Fruit fly (Drosophila melanogaster): ENCODE data around the gene t-cup.

Gene t-cup

DNA sequence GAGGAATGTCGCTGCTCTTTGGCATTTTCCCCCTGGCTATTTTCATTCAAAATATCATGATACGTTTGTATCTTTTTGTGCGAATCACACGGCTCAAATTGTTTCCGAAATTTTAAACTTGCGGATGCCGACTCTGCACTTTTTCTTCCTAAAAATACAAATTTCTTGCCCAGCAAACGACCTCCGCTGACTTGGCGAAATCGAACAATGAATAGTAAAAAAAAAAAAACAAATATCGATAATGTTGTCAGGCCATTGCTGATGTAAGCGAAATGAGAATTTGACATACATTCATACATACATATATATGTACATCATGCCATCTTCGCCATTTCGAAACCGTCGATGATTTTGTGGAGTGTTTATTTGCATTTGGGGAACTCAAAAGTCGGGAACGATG, 17.1 kb downstream of the t-cup start:
- TF ChIP-seq h (optimal IDR thresholded peaks at IDR 0.05) (no peak), insv (optimal IDR thresholded peaks at IDR 0.05) (no peak), psq (optimal IDR thresholded peaks at IDR 0.05) (no peak), Sin3A (optimal IDR thresholded peaks at IDR 0.05) (no peak), Myc (optimal IDR thresholded peaks at IDR 0.05) (no peak), ttk (optimal IDR thresholded peaks at IDR 0.05) (no peak)

DNA sequence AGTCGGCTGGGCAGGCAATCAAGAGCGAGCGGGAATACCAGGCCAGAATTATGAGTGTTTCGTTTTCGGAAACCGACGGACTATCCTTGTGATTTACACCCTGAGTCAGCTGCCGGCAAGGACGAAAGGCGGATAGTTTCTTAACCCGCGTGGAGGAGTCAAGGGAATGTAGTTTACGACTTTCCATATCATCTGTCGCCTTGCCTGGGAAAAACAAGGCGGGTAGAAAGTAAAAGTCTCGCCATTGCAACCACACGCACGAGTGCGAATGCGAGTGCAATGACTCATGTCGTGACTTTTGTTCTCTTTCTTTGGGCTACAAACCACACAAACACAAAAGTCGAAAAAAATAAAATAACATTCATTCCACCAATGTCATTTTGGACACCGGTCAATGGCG, 18.6 kb downstream of the t-cup start:
- TF ChIP-seq psq (optimal IDR thresholded peaks at IDR 0.05) (no peak), insv (optimal IDR thresholded peaks at IDR 0.05) (no peak), Sin3A (optimal IDR thresholded peaks at IDR 0.05) (no peak)

DNA sequence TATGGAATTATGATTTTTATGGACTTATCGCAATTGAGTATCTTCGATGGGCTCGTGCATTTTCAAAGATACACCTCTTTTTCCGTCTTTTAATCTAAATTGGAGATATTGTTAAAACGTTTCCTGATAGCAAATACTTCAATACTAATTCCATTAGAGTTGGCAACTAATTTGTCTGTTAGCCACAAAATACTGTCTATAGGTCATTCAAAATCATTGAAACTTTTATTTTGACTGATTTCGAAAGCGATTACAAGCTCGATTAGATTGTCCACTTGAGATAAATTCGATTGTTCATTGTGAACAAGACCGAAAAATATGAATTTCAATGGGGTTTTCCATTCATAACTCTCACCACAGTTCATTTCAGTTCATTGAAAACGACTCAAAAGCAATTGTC, 21.0 kb downstream of the t-cup start:
- no peak for TF ChIP-seq h (optimal IDR thresholded peaks at IDR 0.05)
- no peak for TF ChIP-seq insv (optimal IDR thresholded peaks at IDR 0.05)
- no peak for TF ChIP-seq ttk (optimal IDR thresholded peaks at IDR 0.05)
- no peak for TF ChIP-seq Sin3A (optimal IDR thresholded peaks at IDR 0.05)
- no peak for TF ChIP-seq Myc (optimal IDR thresholded peaks at IDR 0.05)
- no peak for TF ChIP-seq psq (optimal IDR thresholded peaks at IDR 0.05)

DNA sequence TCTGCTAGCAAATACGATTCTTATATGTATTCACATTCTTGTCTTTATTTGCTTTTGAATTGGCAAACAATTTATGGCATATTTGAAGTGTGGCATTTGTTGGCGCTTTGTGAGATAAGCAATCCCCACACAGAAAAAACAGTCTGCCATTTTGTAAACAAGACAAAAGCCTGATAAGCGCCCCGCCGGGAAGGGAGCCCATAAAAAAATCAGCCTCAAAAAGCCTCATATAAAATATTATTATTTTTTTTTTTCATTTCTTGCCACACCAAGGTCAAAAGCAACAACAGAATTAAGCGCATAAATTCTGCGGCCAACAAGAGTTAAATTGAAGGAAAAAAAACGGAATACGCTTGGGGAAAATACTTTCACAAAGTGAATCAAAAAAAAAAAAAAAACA, 21.8 kb downstream of the t-cup start:
- TF ChIP-seq h (optimal IDR thresholded peaks at IDR 0.05), result no peak
- no peak for TF ChIP-seq Myc (optimal IDR thresholded peaks at IDR 0.05)
- TF ChIP-seq ttk (optimal IDR thresholded peaks at IDR 0.05), result no peak
- TF ChIP-seq insv (optimal IDR thresholded peaks at IDR 0.05), result no peak
- no peak for TF ChIP-seq psq (optimal IDR thresholded peaks at IDR 0.05)
- no peak for TF ChIP-seq Sin3A (optimal IDR thresholded peaks at IDR 0.05)

DNA sequence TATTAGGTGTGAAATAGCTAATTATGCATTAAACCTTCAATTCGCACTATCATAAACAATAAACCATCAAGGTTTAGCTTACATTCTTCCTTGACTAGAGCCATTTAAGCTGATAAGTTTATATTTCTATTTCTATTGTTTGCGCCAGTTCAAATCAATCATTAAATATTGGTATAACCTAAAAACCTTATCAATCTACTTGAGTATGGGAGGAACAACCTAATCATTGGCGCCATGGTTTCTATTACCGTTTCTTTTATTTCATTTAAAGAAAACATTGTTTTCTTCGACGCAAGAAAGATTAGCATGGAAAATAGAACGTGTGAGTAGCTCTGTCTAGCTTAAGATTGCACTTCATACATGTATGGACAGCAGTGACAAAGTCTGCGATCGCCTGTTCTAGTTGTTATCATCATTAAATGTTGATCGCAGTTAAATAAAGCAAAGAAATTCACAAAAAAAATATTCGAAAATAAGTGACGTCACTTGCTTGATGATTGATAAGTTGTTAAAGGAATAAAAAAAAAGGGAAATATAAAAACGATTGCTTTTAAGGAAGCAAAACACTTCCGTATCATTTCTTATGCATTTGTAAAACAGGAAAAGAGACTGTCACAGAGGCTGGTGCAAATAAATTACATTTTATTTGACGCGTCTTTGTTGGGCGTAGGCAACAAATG, 22.8 kb downstream of the t-cup start:
- no peak for TF ChIP-seq Myc (optimal IDR thresholded peaks at IDR 0.05)
- no peak for TF ChIP-seq insv (optimal IDR thresholded peaks at IDR 0.05)
- no peak for TF ChIP-seq Sin3A (optimal IDR thresholded peaks at IDR 0.05)
- TF ChIP-seq h (optimal IDR thresholded peaks at IDR 0.05), result no peak
- no peak for TF ChIP-seq ttk (optimal IDR thresholded peaks at IDR 0.05)
- no peak for TF ChIP-seq psq (optimal IDR thresholded peaks at IDR 0.05)

DNA sequence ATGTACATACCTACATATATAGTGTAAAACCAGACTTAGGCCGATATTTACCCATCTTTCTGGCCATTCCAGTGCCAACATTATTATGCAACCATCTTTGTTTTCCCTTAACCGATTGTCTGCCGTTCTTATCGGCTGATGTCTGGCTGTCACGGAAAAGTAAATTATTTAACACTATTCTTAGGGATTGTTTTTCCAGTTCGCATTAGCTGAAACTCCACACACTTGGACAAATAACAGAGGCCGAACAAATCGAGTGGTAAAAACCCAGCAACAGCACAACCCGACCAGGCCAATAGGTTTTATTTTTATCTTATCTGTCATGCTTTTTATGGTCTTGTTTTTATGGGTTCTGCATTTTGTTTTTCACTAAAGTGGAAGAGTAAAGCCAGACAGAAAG, 23.6 kb downstream of the t-cup start:
- no peak for TF ChIP-seq psq (optimal IDR thresholded peaks at IDR 0.05)
- TF ChIP-seq Sin3A (optimal IDR thresholded peaks at IDR 0.05), result no peak
- no peak for TF ChIP-seq ttk (optimal IDR thresholded peaks at IDR 0.05)
- no peak for TF ChIP-seq insv (optimal IDR thresholded peaks at IDR 0.05)
- no peak for TF ChIP-seq h (optimal IDR thresholded peaks at IDR 0.05)
- TF ChIP-seq Myc (optimal IDR thresholded peaks at IDR 0.05), result no peak

DNA sequence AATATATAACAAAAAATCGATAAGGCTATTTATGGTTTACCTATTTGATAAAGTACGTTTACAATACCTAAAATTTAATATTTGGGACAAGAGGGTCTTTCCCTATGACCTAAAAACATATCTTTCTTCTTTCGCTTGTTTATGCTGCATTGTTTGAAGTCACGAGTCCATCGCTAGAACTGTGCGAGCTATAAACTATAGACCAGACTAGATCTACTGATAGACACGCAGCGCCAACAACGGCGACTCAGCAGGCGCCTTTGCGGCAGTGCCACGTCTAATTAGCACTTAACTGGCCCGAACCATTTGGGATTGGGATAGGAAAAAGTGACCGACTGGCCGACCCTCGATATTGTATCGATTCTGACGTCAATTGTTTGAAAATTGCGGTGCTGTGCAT, 24.1 kb downstream of the t-cup start:
- TF ChIP-seq Myc (optimal IDR thresholded peaks at IDR 0.05) (no peak), Sin3A (optimal IDR thresholded peaks at IDR 0.05) (no peak), psq (optimal IDR thresholded peaks at IDR 0.05) (no peak)

DNA sequence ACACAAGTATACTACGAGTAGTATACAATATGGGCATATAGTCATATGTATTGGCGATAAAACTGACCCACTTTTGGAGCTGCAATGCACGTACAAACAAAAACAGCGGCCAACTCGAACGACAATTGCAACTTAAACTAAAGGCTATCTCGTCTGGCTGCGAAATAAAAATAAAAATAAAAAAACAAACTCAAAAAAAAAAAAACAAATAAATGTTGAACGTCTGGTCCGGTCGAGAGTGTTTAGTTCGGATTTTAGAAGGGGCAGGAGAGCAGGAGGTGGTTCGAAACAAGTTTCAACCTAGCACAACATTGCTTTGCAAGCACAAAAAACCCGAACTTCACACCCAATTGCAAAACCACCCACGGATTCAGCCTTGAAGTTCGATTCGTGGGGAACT, 25.2 kb downstream of the t-cup start:
- TF ChIP-seq psq (optimal IDR thresholded peaks at IDR 0.05) (no peak), ttk (optimal IDR thresholded peaks at IDR 0.05) (no peak), Sin3A (optimal IDR thresholded peaks at IDR 0.05) (no peak), h (optimal IDR thresholded peaks at IDR 0.05) (no peak)

DNA sequence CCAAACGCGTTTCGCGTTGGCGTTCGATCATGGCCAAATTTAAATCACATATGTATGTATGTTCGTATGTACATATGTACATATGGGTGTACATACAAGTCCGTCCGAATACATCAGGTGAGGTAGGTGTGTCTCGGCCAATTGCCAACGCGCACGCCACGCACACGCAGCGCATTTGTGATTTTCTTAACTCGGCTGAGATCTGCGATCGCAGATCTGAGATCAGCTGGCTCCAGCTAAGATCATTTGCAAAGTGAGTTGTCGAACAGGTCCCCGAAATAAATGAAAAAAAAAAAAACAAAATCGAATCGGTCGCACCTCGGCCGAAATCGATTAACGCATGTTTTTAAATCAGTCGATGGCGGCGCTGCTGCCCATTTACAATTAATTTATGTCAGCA, 27.9 kb downstream of the t-cup start:
- TF ChIP-seq Myc (optimal IDR thresholded peaks at IDR 0.05) (no peak), insv (optimal IDR thresholded peaks at IDR 0.05) (no peak), psq (optimal IDR thresholded peaks at IDR 0.05) (no peak), Sin3A (optimal IDR thresholded peaks at IDR 0.05) (no peak), h (optimal IDR thresholded peaks at IDR 0.05) (no peak), ttk (optimal IDR thresholded peaks at IDR 0.05) (no peak)

DNA sequence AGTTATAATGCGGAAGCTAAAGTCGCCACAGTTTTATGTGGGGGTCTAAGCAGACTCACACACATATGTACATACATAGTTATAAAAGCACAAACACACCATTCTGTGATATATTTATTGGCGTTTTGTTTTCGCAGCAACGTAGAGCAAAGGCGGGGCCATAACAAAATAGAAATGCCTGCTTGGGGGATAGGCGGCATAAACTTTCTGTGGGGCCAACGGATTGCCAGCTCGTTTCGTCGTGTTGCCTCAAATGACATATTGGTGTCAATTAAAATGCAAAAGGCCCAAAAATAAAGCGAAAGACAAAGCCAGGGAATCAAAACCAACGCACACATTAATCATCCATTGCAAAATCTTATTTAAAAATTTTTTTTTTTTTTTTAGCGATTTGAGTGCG, 28.3 kb downstream of the t-cup start:
- TF ChIP-seq h (optimal IDR thresholded peaks at IDR 0.05), result no peak
- TF ChIP-seq Myc (optimal IDR thresholded peaks at IDR 0.05), result no peak
- no peak for TF ChIP-seq ttk (optimal IDR thresholded peaks at IDR 0.05)
- TF ChIP-seq psq (optimal IDR thresholded peaks at IDR 0.05), result no peak
- no peak for TF ChIP-seq Sin3A (optimal IDR thresholded peaks at IDR 0.05)
- no peak for TF ChIP-seq insv (optimal IDR thresholded peaks at IDR 0.05)

DNA sequence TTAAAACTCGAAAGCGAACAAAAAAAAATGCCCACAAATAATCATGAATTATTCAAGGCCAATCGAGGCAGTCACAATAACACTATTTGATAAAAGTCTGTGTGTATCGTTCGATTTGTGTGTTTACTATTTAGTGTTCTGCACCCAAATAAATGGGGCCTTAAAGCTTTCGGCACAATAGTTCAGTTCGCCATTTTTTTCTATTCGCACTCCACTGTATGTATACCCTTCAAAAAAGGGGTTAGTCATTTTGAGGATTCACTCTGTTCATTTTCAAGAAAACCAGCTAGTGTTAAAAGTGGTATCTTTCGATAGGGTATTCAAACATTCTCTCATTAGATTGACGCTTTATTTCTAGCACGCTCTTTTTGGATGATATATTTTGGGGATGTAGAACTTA, 29.5 kb downstream of the t-cup start:
- no peak for TF ChIP-seq Myc (optimal IDR thresholded peaks at IDR 0.05)

DNA sequence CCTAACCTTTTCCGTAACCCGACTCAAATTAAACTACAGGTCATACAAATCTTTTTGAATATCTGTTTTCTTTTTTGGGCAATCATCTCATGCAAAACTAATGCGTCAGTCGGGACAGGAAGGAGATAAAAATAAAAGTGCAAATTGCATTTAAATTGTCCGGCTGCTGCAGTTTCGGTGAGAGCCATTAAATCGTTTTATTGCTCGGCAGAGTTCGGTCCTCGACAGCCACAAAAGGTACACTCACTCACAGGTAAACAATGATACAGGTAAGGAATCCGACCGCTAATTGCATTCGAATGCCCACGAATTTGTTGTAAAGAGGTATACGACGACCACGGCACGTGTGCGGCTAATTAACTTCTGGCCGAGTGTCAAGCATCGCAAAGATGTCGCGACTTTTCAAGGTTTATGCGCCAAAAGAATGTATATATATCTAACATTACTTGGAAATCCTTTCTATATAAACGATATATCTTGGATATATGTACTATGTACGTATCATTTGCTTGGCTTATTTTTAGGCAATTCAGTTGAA, 30.6 kb downstream of the t-cup start:
- no peak for TF ChIP-seq Sin3A (optimal IDR thresholded peaks at IDR 0.05)
- TF ChIP-seq insv (optimal IDR thresholded peaks at IDR 0.05), result no peak
- no peak for TF ChIP-seq psq (optimal IDR thresholded peaks at IDR 0.05)
- TF ChIP-seq h (optimal IDR thresholded peaks at IDR 0.05), result no peak
- no peak for TF ChIP-seq ttk (optimal IDR thresholded peaks at IDR 0.05)
- no peak for TF ChIP-seq Myc (optimal IDR thresholded peaks at IDR 0.05)

DNA sequence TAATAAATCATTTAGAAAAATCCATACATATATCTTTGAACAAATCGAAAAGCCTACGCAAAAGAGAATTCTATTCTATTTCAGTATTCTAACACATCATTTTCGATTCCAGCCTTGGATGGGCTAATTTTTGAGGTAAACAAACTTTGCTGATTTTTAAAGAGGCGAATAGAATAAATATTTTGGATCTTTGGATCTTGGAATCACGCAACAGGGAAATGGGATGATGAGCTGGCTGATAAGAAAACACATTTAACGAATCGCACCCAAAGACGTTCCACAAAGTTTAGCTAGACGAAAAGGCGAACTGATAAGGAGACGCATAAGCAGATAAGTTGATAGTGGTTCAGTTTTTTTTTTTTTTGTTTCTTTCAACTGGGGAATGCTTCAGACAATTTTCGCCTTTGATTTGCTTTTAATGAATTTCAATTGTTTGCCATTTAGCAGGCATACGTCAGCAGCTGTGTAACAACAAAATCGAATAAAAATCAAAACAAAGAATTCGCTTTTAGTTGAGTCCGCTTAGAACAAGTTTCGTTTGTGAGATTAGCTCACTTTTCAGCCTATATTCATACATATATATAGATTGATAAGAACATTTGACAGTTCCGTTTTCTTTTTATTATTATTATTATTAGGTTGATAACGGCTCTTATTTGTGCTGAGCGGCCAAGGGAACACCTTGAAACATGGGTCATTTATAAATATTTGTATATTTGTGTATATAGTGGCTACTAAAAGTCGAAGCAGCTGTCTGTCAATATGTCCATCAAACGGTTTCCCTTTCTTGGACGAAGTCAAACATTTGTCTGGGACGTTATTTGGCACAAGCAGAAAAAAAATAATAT, 31.7 kb downstream of the t-cup start:
- TF ChIP-seq insv (optimal IDR thresholded peaks at IDR 0.05) (no peak), psq (optimal IDR thresholded peaks at IDR 0.05) (no peak), Sin3A (optimal IDR thresholded peaks at IDR 0.05) (no peak), h (optimal IDR thresholded peaks at IDR 0.05) (no peak), ttk (optimal IDR thresholded peaks at IDR 0.05) (no peak), Myc (optimal IDR thresholded peaks at IDR 0.05) (no peak)

All from Kc167 (cell line).